Fruit fly (Drosophila melanogaster) whole organism, embryonic: Measurements from ENCODE around the gene CatB.

Experiments used
- CG11398 ChIP-seq: fragments of 200-800 bp; sonication (Bioruptor generic); optimal IDR thresholded peaks from 2 replicates; lab custom pipeline; 2016; ENCODE audit warnings: missing biosample characterization, missing genetic modification characterization
- CG11456 ChIP-seq: fragments of 200-800 bp; sonication (Bioruptor generic); IDR thresholded peaks from 3 replicates; pipeline ENCODE4 v1.3.6; 2022; ENCODE audit warnings: missing biosample characterization, missing genetic modification characterization
- CG12104 ChIP-seq: fragments of 200-800 bp; sonication (Bioruptor generic); optimal IDR thresholded peaks from 3 replicates; lab custom pipeline; 2016; ENCODE audit warnings: missing biosample characterization, missing genetic modification characterization
- CG12155 ChIP-seq: fragments of 200-800 bp; sonication (Bioruptor generic); optimal IDR thresholded peaks from 3 replicates; lab custom pipeline; 2016; ENCODE audit warnings: missing biosample characterization, missing genetic modification characterization
- CG12391 ChIP-seq: fragments of 200-800 bp; sonication (Bioruptor generic); optimal IDR thresholded peaks from 3 replicates; lab custom pipeline; 2018; ENCODE audit warnings: missing biosample characterization, mild to moderate bottlenecking, missing genetic modification characterization, moderate library complexity
- CG13775 ChIP-seq: fragments of 200-800 bp; sonication (Bioruptor generic); optimal IDR thresholded peaks from 3 replicates; lab custom pipeline; 2017; ENCODE audit warnings: missing biosample characterization, mild to moderate bottlenecking, missing genetic modification characterization
- CG1529 ChIP-seq: fragments of 200-800 bp; sonication (Bioruptor generic); optimal IDR thresholded peaks from 3 replicates; lab custom pipeline; 2018; ENCODE audit warnings: missing biosample characterization, missing genetic modification characterization
- CG1832 ChIP-seq: fragments of 200-800 bp; sonication (Bioruptor generic); optimal IDR thresholded peaks from 2 replicates; lab custom pipeline; 2017; ENCODE audit warnings: missing biosample characterization, mild to moderate bottlenecking, missing genetic modification characterization, inconsistent platforms
- CG18764 ChIP-seq: fragments of 200-800 bp; sonication (Bioruptor generic); optimal IDR thresholded peaks from 3 replicates; lab custom pipeline; 2016; ENCODE audit warnings: missing biosample characterization, missing genetic modification characterization
- CG2202 ChIP-seq: fragments of 200-800 bp; sonication (Bioruptor generic); optimal IDR thresholded peaks from 2 replicates; lab custom pipeline; 2018; ENCODE audit warnings: missing biosample characterization, mild to moderate bottlenecking, missing genetic modification characterization
- CG2712 ChIP-seq: fragments of 200-800 bp; optimal IDR thresholded peaks from 3 replicates; lab custom pipeline; 2019; ENCODE audit warnings: missing biosample characterization, mild to moderate bottlenecking, missing genetic modification characterization, moderate library complexity
- CG30403 ChIP-seq: fragments of 200-800 bp; sonication (Bioruptor generic); optimal IDR thresholded peaks from 3 replicates; lab custom pipeline; 2016; ENCODE audit warnings: missing biosample characterization, missing genetic modification characterization
- CG30431 ChIP-seq: fragments of 200-800 bp; sonication (Bioruptor generic); optimal IDR thresholded peaks from 2 replicates; lab custom pipeline; 2017; ENCODE audit warnings: missing biosample characterization, missing genetic modification characterization
- CG4820 ChIP-seq: fragments of 200-800 bp; sonication (Bioruptor generic); optimal IDR thresholded peaks from 3 replicates; lab custom pipeline; 2016; ENCODE audit warnings: missing biosample characterization, missing genetic modification characterization
- CG6175 ChIP-seq: fragments of 200-800 bp; sonication (Bioruptor generic); IDR thresholded peaks from 3 replicates; pipeline ENCODE4 v1.3.6; 2022; ENCODE audit warnings: missing biosample characterization, missing genetic modification characterization
- CG6689 ChIP-seq: fragments of 200-800 bp; sonication (Bioruptor generic); IDR thresholded peaks from 2 replicates; pipeline ENCODE4 v1.3.6; 2022; ENCODE audit warnings: missing biosample characterization, missing genetic modification characterization
- CG6813 ChIP-seq: fragments of 200-800 bp; sonication (Bioruptor generic); optimal IDR thresholded peaks from 2 replicates; lab custom pipeline; 2017; ENCODE audit warnings: missing biosample characterization, missing genetic modification characterization, mild to moderate bottlenecking, moderate library complexity, missing genetic modification reagents
- CG7745 ChIP-seq: fragments of 200-800 bp; sonication (Bioruptor generic); optimal IDR thresholded peaks from 2 replicates; lab custom pipeline; 2018; ENCODE audit warnings: missing biosample characterization, mild to moderate bottlenecking, missing genetic modification characterization, moderate library complexity
- CG9797 ChIP-seq: fragments of 200-800 bp; sonication (Bioruptor generic); optimal IDR thresholded peaks from 3 replicates; lab custom pipeline; 2018; ENCODE audit warnings: missing biosample characterization, mild to moderate bottlenecking, missing genetic modification characterization
- CHES-1-like ChIP-seq: fragments of 200-800 bp; sonication (Bioruptor generic); optimal IDR thresholded peaks from 2 replicates; lab custom pipeline; 2016; ENCODE audit warnings: missing biosample characterization, missing genetic modification characterization
- D19A ChIP-seq: fragments of 200-800 bp; optimal IDR thresholded peaks from 3 replicates; lab custom pipeline; 2019; ENCODE audit warnings: missing biosample characterization, mild to moderate bottlenecking, missing genetic modification characterization, moderate library complexity
- Deaf1 ChIP-seq: fragments of 200-800 bp; optimal IDR thresholded peaks from 3 replicates; lab custom pipeline; 2019; ENCODE audit warnings: missing biosample characterization, mild to moderate bottlenecking, missing genetic modification characterization, moderate library complexity
- Drgx ChIP-seq: fragments of 200-800 bp; sonication (Bioruptor generic); IDR thresholded peaks from 2 replicates; pipeline ENCODE4 v1.3.6; 2022; ENCODE audit warnings: missing biosample characterization, missing genetic modification characterization
- HLH4C ChIP-seq: fragments of 200-800 bp; sonication (Bioruptor generic); IDR thresholded peaks from 3 replicates; pipeline ENCODE4 v1.3.6; 2022; ENCODE audit warnings: missing biosample characterization, missing genetic modification characterization; ENCODE audit not compliant: partially characterized antibody
- Hey ChIP-seq: fragments of 200-800 bp; sonication (Bioruptor generic); optimal IDR thresholded peaks from 3 replicates; lab custom pipeline; 2018; ENCODE audit warnings: missing biosample characterization, mild to moderate bottlenecking, missing genetic modification characterization
- Hmx ChIP-seq: fragments of 200-800 bp; sonication (Bioruptor generic); optimal IDR thresholded peaks from 2 replicates; lab custom pipeline; 2016; ENCODE audit warnings: missing biosample characterization, missing genetic modification characterization
- Myb ChIP-seq: fragments of 200-800 bp; sonication (Bioruptor generic); optimal IDR thresholded peaks from 2 replicates; lab custom pipeline; 2016; ENCODE audit warnings: missing biosample characterization, missing genetic modification characterization
- NC2α ChIP-seq: fragments of 200-800 bp; sonication (Bioruptor generic); optimal IDR thresholded peaks from 2 replicates; lab custom pipeline; 2016; ENCODE audit warnings: missing biosample characterization, missing genetic modification characterization
- ac ChIP-seq: fragments of 200-800 bp; sonication (Bioruptor generic); optimal IDR thresholded peaks from 3 replicates; lab custom pipeline; 2017; ENCODE audit warnings: missing biosample characterization, mild to moderate bottlenecking, missing genetic modification characterization
- al ChIP-seq: fragments of 200-800 bp; sonication (Bioruptor generic); IDR thresholded peaks from 2 replicates; pipeline ENCODE4 v1.3.6; 2022; ENCODE audit warnings: missing biosample characterization, missing genetic modification characterization
- bbx ChIP-seq: fragments of 200-800 bp; sonication (Bioruptor generic); IDR thresholded peaks from 2 replicates; pipeline ENCODE4 v1.3.6; 2022; ENCODE audit warnings: missing biosample characterization, missing genetic modification characterization; ENCODE audit not compliant: partially characterized antibody
- chif ChIP-seq, 2 experiments: fragments of 200-800 bp; sonication (Bioruptor generic); optimal IDR thresholded peaks; 3 replicates each; lab custom pipeline; 2016; ENCODE audit warnings: missing biosample characterization in 2 of 2, missing genetic modification characterization in 2 of 2
- dpn ChIP-seq, 2 experiments: fragments of 200-800 bp; sonication (Bioruptor generic); optimal IDR thresholded peaks; 3 replicates each; lab custom pipeline; 2016; ENCODE audit warnings: missing biosample characterization in 2 of 2, missing genetic modification characterization in 2 of 2
- ems ChIP-seq: fragments of 200-800 bp; sonication (Bioruptor generic); optimal IDR thresholded peaks from 3 replicates; lab custom pipeline; 2016; ENCODE audit warnings: missing biosample characterization, missing genetic modification characterization
- grau ChIP-seq: fragments of 200-800 bp; optimal IDR thresholded peaks from 3 replicates; lab custom pipeline; 2019; ENCODE audit warnings: missing biosample characterization, mild to moderate bottlenecking, missing genetic modification characterization, moderate library complexity
- hth ChIP-seq: fragments of >200 bp; optimal IDR thresholded peaks from 2 replicates; lab custom pipeline; 2017; ENCODE audit warnings: inconsistent platforms
- jumu ChIP-seq: fragments of 200-800 bp; sonication (Bioruptor generic); optimal IDR thresholded peaks from 3 replicates; lab custom pipeline; 2016; ENCODE audit warnings: missing biosample characterization, missing genetic modification characterization
- maf-S ChIP-seq: fragments of 200-800 bp; sonication (Bioruptor generic); optimal IDR thresholded peaks from 2 replicates; lab custom pipeline; 2016; ENCODE audit warnings: missing biosample characterization, missing genetic modification characterization
- mam ChIP-seq: fragments of 200-800 bp; sonication (Bioruptor generic); optimal IDR thresholded peaks from 3 replicates; lab custom pipeline; 2016; ENCODE audit warnings: missing biosample characterization, missing genetic modification characterization
- odd ChIP-seq: fragments of 200-800 bp; sonication (Bioruptor generic); optimal IDR thresholded peaks from 2 replicates; lab custom pipeline; 2017; ENCODE audit warnings: missing biosample characterization, mild to moderate bottlenecking, missing genetic modification characterization
- pb ChIP-seq: fragments of 200-800 bp; sonication (Bioruptor generic); optimal IDR thresholded peaks from 3 replicates; lab custom pipeline; 2016; ENCODE audit warnings: missing biosample characterization, missing genetic modification characterization
- pros ChIP-seq: fragments of 200-800 bp; sonication (Bioruptor generic); optimal IDR thresholded peaks from 3 replicates; lab custom pipeline; 2019; ENCODE audit warnings: missing biosample characterization, mild to moderate bottlenecking, missing genetic modification characterization, moderate library complexity
- salm ChIP-seq: fragments of 200-800 bp; sonication (Bioruptor generic); optimal IDR thresholded peaks from 2 replicates; lab custom pipeline; 2018; ENCODE audit warnings: missing biosample characterization, mild to moderate bottlenecking, missing genetic modification characterization
- sc ChIP-seq, 3 experiments: fragments of >200 bp in 2 of 3; fragments of 200-800 bp in 1 of 3; sonication (Bioruptor generic) in 1 of 3; optimal IDR thresholded peaks; 2 replicates in 2 of 3; 3 replicates in 1 of 3; lab custom pipeline; 2017; ENCODE audit warnings: mild to moderate bottlenecking in 1 of 3, missing biosample characterization in 1 of 3, missing genetic modification characterization in 1 of 3, missing genetic modification reagents in 1 of 3
- slou ChIP-seq: fragments of 200-800 bp; sonication (Bioruptor generic); optimal IDR thresholded peaks from 3 replicates; lab custom pipeline; 2016; ENCODE audit warnings: missing biosample characterization, missing genetic modification characterization
- ssp ChIP-seq: fragments of 200-800 bp; sonication (Bioruptor generic); IDR thresholded peaks from 2 replicates; pipeline ENCODE4 v1.3.6; 2022; ENCODE audit warnings: missing biosample characterization, missing genetic modification characterization
- stc ChIP-seq: fragments of 200-800 bp; sonication (Bioruptor generic); IDR thresholded peaks from 2 replicates; pipeline ENCODE4 v1.3.6; 2022; ENCODE audit warnings: missing biosample characterization, missing genetic modification characterization
- trem ChIP-seq: fragments of 200-800 bp; optimal IDR thresholded peaks from 3 replicates; lab custom pipeline; 2019; ENCODE audit warnings: missing biosample characterization, mild to moderate bottlenecking, missing genetic modification characterization, moderate library complexity
- wor ChIP-seq: fragments of 200-800 bp; sonication (Bioruptor generic); IDR thresholded peaks from 2 replicates; pipeline ENCODE4 v1.3.6; 2022; ENCODE audit warnings: missing biosample characterization, missing genetic modification characterization
- zfh2 ChIP-seq: fragments of 200-800 bp; sonication (Bioruptor generic); optimal IDR thresholded peaks from 2 replicates; lab custom pipeline; 2016; ENCODE audit warnings: missing biosample characterization, missing genetic modification characterization

The CatB gene

dm6 chr2L:8691292-8691975, 13.9 kb upstream of the CatB start (continued):
- peak; percentile 90 for TF ChIP-seq grau (tag; lab: Kevin White, UChicago)
- peak; percentile 53 for TF ChIP-seq CG11398 (GFP tag; lab: Kevin White, UChicago)
- TF ChIP-seq ac, result peak; percentile 21
- TF ChIP-seq CG1832 (GFP tag; lab: Kevin White, UChicago), result peak; percentile 71
- no peak for TF ChIP-seq HLH4C (GFP tag; lab: Robert Waterston, UW)
- TF ChIP-seq CG2712, result peak; percentile 93
- peak; percentile 83 for TF ChIP-seq trem (tag; lab: Kevin White, UChicago)
- peak; percentile 57 to 60 for TF ChIP-seq chif (GFP tag; optimal IDR thresholded peaks at IDR 0.05; lab: Kevin White, UChicago)
- peak; percentile 86 for TF ChIP-seq CG1529
- no peak for TF ChIP-seq bbx (GFP tag; lab: Robert Waterston, UW)
- TF ChIP-seq pros (GFP tag; lab: Kevin White, UChicago), result peak; percentile 41
- peak; percentile 55 for TF ChIP-seq mam
- peak; percentile 62 to 83 for TF ChIP-seq dpn (GFP tag; optimal IDR thresholded peaks at IDR 0.05; lab: Kevin White, UChicago)
- no peak for TF ChIP-seq sc (optimal IDR thresholded peaks at IDR 0.05; lab: Kevin White, UChicago)
- TF ChIP-seq sc (GFP tag; optimal IDR thresholded peaks at IDR 0.05; lab: Kevin White, UChicago), result peak; percentile 84
- TF ChIP-seq CG13775 (GFP tag; lab: Kevin White, UChicago), result peak; percentile 89
- peak; percentile 92 for TF ChIP-seq D19A (tag; lab: Kevin White, UChicago)
- peak; percentile 47 for TF ChIP-seq ems (GFP tag; lab: Kevin White, UChicago)
- peak; percentile 47 for TF ChIP-seq wor
- peak; percentile 87 for TF ChIP-seq CG6689
- TF ChIP-seq maf-S (GFP tag; lab: Kevin White, UChicago), result peak; percentile 9
- TF ChIP-seq Hmx (GFP tag; lab: Kevin White, UChicago), result no peak
- TF ChIP-seq CG12155 (GFP tag; lab: Kevin White, UChicago), result peak; percentile 57
- peak; percentile 67 for TF ChIP-seq CG18764 (GFP tag; lab: Kevin White, UChicago)
- peak; percentile 59 for TF ChIP-seq Drgx (GFP tag; lab: Robert Waterston, UW)
- peak; percentile 60 for TF ChIP-seq al (GFP tag; lab: Robert Waterston, UW)
- peak; percentile 46 for TF ChIP-seq jumu (GFP tag; lab: Kevin White, UChicago)
- TF ChIP-seq odd (GFP tag; lab: Kevin White, UChicago), result peak; percentile 87
- TF ChIP-seq NC2α, result peak; percentile 25
- TF ChIP-seq Myb (GFP tag; lab: Kevin White, UChicago), result no peak
- peak; percentile 82 for TF ChIP-seq CG6813 (GFP tag; lab: Kevin White, UChicago)
- TF ChIP-seq pb (GFP tag; lab: Kevin White, UChicago), result peak; percentile 66
- TF ChIP-seq CG9797 (GFP tag; lab: Kevin White, UChicago), result no peak
- no peak for TF ChIP-seq hth (lab: Kevin White, UChicago)
- TF ChIP-seq Deaf1, result peak; percentile 69
- TF ChIP-seq CG30403, result peak; percentile 92
- peak; percentile 78 for TF ChIP-seq CG4820
- TF ChIP-seq CG2202 (tag; lab: Kevin White, UChicago), result peak; percentile 68
- 0 out of 3 replicates have a peak, but pooled peaks have one; percentile 18 for TF ChIP-seq CG6175
- peak; percentile 59; the same call in 1 of the 2 replicates for TF ChIP-seq ssp
- TF ChIP-seq salm (tag; lab: Kevin White, UChicago), result peak; percentile 71
- no peak for TF ChIP-seq Hey (tag; lab: Kevin White, UChicago)
- TF ChIP-seq slou (GFP tag; lab: Kevin White, UChicago), result peak; percentile 56
- peak; percentile 81 for TF ChIP-seq stc (GFP tag; lab: Robert Waterston, UW)
- peak; percentile 93 for TF ChIP-seq CG12391 (tag; lab: Kevin White, UChicago)
- TF ChIP-seq CG30431 (GFP tag; lab: Kevin White, UChicago), result peak; percentile 69
- peak; percentile 24 for TF ChIP-seq zfh2 (GFP tag; lab: Kevin White, UChicago)
- peak; percentile 0 for TF ChIP-seq CG7745 (tag; lab: Kevin White, UChicago)
- TF ChIP-seq CHES-1-like (GFP tag; lab: Kevin White, UChicago), result no peak
- peak; percentile 89 for TF ChIP-seq CG12104 (GFP tag; lab: Kevin White, UChicago)
- peak; percentile 31; the same call in 1 of the 3 replicates for TF ChIP-seq CG11456
